Worm (Caenorhabditis elegans): ENCODE measurements around the gene memb-2.

Gene memb-2

DNA sequence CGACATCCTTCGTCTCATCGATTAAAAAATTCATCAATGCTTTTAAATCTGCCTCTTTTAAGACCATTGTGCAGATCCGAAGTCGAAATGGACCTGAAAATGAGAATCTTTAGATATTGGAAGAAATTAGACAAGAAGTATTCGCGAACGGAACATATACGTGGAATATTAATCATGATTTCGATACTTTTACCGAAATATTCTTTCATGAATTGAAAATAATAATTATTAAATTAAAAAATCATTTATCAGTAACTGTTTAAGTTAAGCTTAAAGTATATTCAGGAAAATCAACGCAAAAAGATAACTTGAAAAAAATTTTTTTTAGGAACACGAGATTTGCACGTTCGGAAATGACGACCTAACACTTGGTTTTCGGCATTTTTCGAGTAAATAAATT, 18.7 kb downstream of the memb-2 start, which contains the start of gene CD4.8:
CD4.8 (minus strand) TSS at position 101 of the 400 bp plus-strand sequence.
- TF ChIP-seq klf-2 (GFP tag; conservative IDR thresholded peaks at IDR 0.05), result no peak
- no peak for TF ChIP-seq med-1 (GFP tag; optimal IDR thresholded peaks at IDR 0.05; ENCODE audit: insufficient read depth)
- TF ChIP-seq ztf-23 (GFP tag; IDR thresholded peaks at IDR 0.05), result no peak
- no peak for TF ChIP-seq flt-1 (GFP tag; IDR thresholded peaks at IDR 0.05)
- no peak for TF ChIP-seq ztf-29 (GFP tag; IDR thresholded peaks at IDR 0.05)
- no peak for TF ChIP-seq ref-1 (GFP tag; conservative IDR thresholded peaks at IDR 0.05)
- no peak for TF ChIP-seq tab-1 (GFP tag; IDR thresholded peaks at IDR 0.05)
- no peak for TF ChIP-seq T22C8.4 (GFP tag; IDR thresholded peaks at IDR 0.05)
- TF ChIP-seq cog-1 (tag; optimal IDR thresholded peaks at IDR 0.05), result no peak

DNA sequence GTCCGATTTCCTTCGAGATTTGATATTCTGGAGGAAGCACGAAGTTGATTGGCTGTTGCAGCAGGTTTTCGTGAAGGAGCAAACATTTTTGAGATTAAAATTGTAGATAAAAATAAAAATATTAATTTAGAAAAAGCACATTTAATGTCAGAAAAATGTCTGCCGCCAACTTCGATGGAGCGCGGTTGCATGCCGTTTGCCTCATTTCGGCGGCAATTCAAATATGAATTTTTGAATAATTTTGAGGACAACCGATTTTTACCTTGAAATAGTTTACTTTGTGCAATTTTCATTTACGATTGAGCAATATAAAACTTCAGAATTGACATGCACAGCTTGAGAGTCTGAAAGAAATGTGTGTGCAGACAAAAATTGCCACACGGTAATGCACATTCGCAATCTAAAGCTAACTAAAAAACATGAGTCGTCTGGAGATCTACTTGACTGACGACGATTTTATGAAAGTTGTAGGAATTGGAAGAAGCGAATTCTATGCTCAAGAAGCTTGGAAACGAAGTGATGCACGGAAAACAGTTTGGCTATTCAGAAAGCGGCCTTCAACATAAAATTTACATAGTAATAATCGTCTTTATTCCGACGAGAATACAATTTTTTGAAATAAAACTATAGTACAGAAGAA, 23.4 kb downstream of the memb-2 start, which contains the start of gene zhit-1:
zhit-1 (minus strand) TSS at position 161 of the 640 bp plus-strand sequence.
- no peak for TF ChIP-seq ztf-29 (GFP tag; IDR thresholded peaks at IDR 0.05)
- no peak for TF ChIP-seq tab-1 (GFP tag; IDR thresholded peaks at IDR 0.05)
- TF ChIP-seq ref-1 (GFP tag; conservative IDR thresholded peaks at IDR 0.05), result no peak
- no peak for TF ChIP-seq klf-2 (GFP tag; conservative IDR thresholded peaks at IDR 0.05)
- no peak for TF ChIP-seq T22C8.4 (GFP tag; IDR thresholded peaks at IDR 0.05)
- no peak for TF ChIP-seq flt-1 (GFP tag; IDR thresholded peaks at IDR 0.05)
- no peak for TF ChIP-seq med-1 (GFP tag; optimal IDR thresholded peaks at IDR 0.05; ENCODE audit: insufficient read depth)
- no peak for TF ChIP-seq cog-1 (tag; optimal IDR thresholded peaks at IDR 0.05)

- no peak for TF ChIP-seq T22C8.4 (GFP tag; IDR thresholded peaks at IDR 0.05)
- TF ChIP-seq flt-1 (GFP tag; IDR thresholded peaks at IDR 0.05), result no peak
- no peak for TF ChIP-seq med-1 (GFP tag; optimal IDR thresholded peaks at IDR 0.05; ENCODE audit: insufficient read depth)
- TF ChIP-seq cog-1 (tag; optimal IDR thresholded peaks at IDR 0.05), result no peak
- TF ChIP-seq tab-1 (GFP tag; IDR thresholded peaks at IDR 0.05), result no peak
- TF ChIP-seq ztf-23 (GFP tag; IDR thresholded peaks at IDR 0.05), result no peak
- TF ChIP-seq ref-1 (GFP tag; conservative IDR thresholded peaks at IDR 0.05), result no peak
- TF ChIP-seq ztf-29 (GFP tag; IDR thresholded peaks at IDR 0.05), result no peak
- TF ChIP-seq klf-2 (GFP tag; conservative IDR thresholded peaks at IDR 0.05), result no peak
Measured at ce11 chrV:5594315-5594714, 25.6 kb downstream of the memb-2 start, which contains the start of gene crn-2. TSS of gene crn-2 (plus strand) at chrV:5594615.

ce11 chrV:5593406-5593805, 26.5 kb downstream of the memb-2 start, which contains the start of gene mrpl-48:
TSS of gene mrpl-48 (plus strand) at chrV:5593706.
- TF ChIP-seq ztf-23 (GFP tag; IDR thresholded peaks at IDR 0.05) (no peak), ref-1 (GFP tag; conservative IDR thresholded peaks at IDR 0.05) (no peak), klf-2 (GFP tag; conservative IDR thresholded peaks at IDR 0.05) (no peak), flt-1 (GFP tag; IDR thresholded peaks at IDR 0.05) (no peak), cog-1 (tag; optimal IDR thresholded peaks at IDR 0.05) (no peak)

- TF ChIP-seq ref-1 (GFP tag; conservative IDR thresholded peaks at IDR 0.05), result no peak
- no peak for TF ChIP-seq med-1 (GFP tag; optimal IDR thresholded peaks at IDR 0.05; ENCODE audit: insufficient read depth)
- TF ChIP-seq T22C8.4 (GFP tag; IDR thresholded peaks at IDR 0.05), result no peak
- TF ChIP-seq klf-2 (GFP tag; conservative IDR thresholded peaks at IDR 0.05), result no peak
- TF ChIP-seq ztf-29 (GFP tag; IDR thresholded peaks at IDR 0.05), result no peak
- TF ChIP-seq flt-1 (GFP tag; IDR thresholded peaks at IDR 0.05), result 0 out of 2 replicates have a peak, but pooled peaks have one; percentile 59
- peak; percentile 41; the same call in 1 of the 2 replicates for TF ChIP-seq ztf-23 (GFP tag; IDR thresholded peaks at IDR 0.05)
- TF ChIP-seq cog-1 (tag; optimal IDR thresholded peaks at IDR 0.05), result peak; percentile 45
- TF ChIP-seq tab-1 (GFP tag; IDR thresholded peaks at IDR 0.05), result peak; percentile 12; the same call in 1 of the 2 replicates
Measured at ce11 chrV:5592323-5592722, 27.6 kb downstream of the memb-2 start, which contains the start of gene vps-37. TSS of gene vps-37 (plus strand) at chrV:5592700.

ce11 chrV:5591887-5592286, 28.1 kb downstream of the memb-2 start:
- TF ChIP-seq cog-1 (tag; optimal IDR thresholded peaks at IDR 0.05) (no peak), T22C8.4 (GFP tag; IDR thresholded peaks at IDR 0.05) (no peak), tab-1 (GFP tag; IDR thresholded peaks at IDR 0.05) (no peak), ref-1 (GFP tag; conservative IDR thresholded peaks at IDR 0.05) (no peak), ztf-29 (GFP tag; IDR thresholded peaks at IDR 0.05) (no peak), flt-1 (GFP tag; IDR thresholded peaks at IDR 0.05) (no peak), ztf-23 (GFP tag; IDR thresholded peaks at IDR 0.05) (no peak), med-1 (GFP tag; optimal IDR thresholded peaks at IDR 0.05; ENCODE audit: insufficient read depth) (no peak), klf-2 (GFP tag; conservative IDR thresholded peaks at IDR 0.05) (no peak)

ce11 chrV:5587955-5588354, 32.0 kb downstream of the memb-2 start:
- TF ChIP-seq ztf-23 (GFP tag; IDR thresholded peaks at IDR 0.05) (no peak), tab-1 (GFP tag; IDR thresholded peaks at IDR 0.05) (no peak), med-1 (GFP tag; optimal IDR thresholded peaks at IDR 0.05; ENCODE audit: insufficient read depth) (no peak), cog-1 (tag; optimal IDR thresholded peaks at IDR 0.05) (no peak), ztf-29 (GFP tag; IDR thresholded peaks at IDR 0.05) (no peak), ref-1 (GFP tag; conservative IDR thresholded peaks at IDR 0.05) (no peak), klf-2 (GFP tag; conservative IDR thresholded peaks at IDR 0.05) (no peak), flt-1 (GFP tag; IDR thresholded peaks at IDR 0.05) (no peak), T22C8.4 (GFP tag; IDR thresholded peaks at IDR 0.05) (no peak)

- TF ChIP-seq ztf-29 (GFP tag; IDR thresholded peaks at IDR 0.05), result no peak
- no peak for TF ChIP-seq ztf-23 (GFP tag; IDR thresholded peaks at IDR 0.05)
- no peak for TF ChIP-seq flt-1 (GFP tag; IDR thresholded peaks at IDR 0.05)
- TF ChIP-seq med-1 (GFP tag; optimal IDR thresholded peaks at IDR 0.05; ENCODE audit: insufficient read depth), result no peak
- TF ChIP-seq ref-1 (GFP tag; conservative IDR thresholded peaks at IDR 0.05), result no peak
- TF ChIP-seq T22C8.4 (GFP tag; IDR thresholded peaks at IDR 0.05), result no peak
- no peak for TF ChIP-seq klf-2 (GFP tag; conservative IDR thresholded peaks at IDR 0.05)
- no peak for TF ChIP-seq cog-1 (tag; optimal IDR thresholded peaks at IDR 0.05)
- TF ChIP-seq tab-1 (GFP tag; IDR thresholded peaks at IDR 0.05), result no peak
Measured at ce11 chrV:5587042-5587441, 32.9 kb downstream of the memb-2 start.

DNA sequence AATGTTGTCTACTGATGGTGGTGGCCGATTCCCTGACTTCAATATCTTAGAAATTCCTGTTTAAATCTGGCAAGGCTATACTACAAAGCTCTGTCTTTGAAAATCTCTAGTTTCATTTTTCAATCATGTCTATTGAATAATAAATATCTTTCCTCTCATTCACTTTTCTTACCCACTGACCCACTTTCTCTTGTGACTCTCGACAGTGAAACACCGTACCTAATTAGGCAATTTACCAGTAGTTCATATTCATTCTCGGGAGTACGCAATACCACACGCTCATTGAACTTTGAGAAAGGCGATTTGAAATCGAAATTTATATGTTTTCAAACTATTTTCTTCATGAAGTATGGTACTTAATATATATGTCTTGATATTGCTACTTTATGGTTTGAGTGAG, 35.1 kb downstream of the memb-2 start, which contains the start of gene CD4.11:
CD4.11 (plus strand) TSS at position 301 of the 400 bp plus-strand sequence.
- TF ChIP-seq cog-1 (tag; optimal IDR thresholded peaks at IDR 0.05), result no peak
- no peak for TF ChIP-seq ref-1 (GFP tag; conservative IDR thresholded peaks at IDR 0.05)

All from whole organism, midembryonic.